In the genomic region with DNA sequence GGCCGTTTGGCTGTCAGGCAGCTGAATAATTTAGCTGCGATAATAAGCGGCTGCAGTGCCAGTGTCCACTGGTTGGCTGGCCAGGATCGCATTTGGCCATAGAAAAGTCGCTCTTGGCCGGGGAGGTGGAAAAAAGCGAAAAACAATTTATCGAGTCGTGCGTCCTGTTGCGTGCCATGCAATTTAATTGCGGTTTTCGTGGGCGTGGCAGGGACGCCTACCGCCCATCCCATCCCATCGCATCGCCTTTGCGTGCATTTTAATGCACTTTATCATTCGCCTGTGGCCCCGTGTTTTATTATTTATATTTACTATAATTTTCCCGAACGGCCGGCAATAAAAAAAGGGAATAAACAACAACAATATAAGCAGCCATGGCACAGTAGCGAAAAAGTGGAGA, we compare ENCODE assay signal across 3 fruit fly cellular contexts.
A peak's percentile ranks its signal among the peaks of the same experiment; 100 is the strongest.
TF ChIP-seq lines count a peak whose summit lies in the region.

No protein-coding gene starts in this region.

- TF ChIP-seq CTCF in whole organism, embryonic (GFP tag; optimal IDR thresholded peaks at IDR 0.05; lab: Kevin White, UChicago), result no peak

TF ChIP-seq in whole organism, embryonic, 481 proteins besides CTCF, POLR2A, EP300 and RAD21:
- 0 out of 3 replicates have a peak, but pooled peaks have one; percentile 12 for TF ChIP-seq dysf (GFP tag; IDR thresholded peaks at IDR 0.05; lab: Robert Waterston, UW)
- TF ChIP-seq toy (GFP tag; IDR thresholded peaks at IDR 0.05; lab: Robert Waterston, UW), result no peak
- no peak for TF ChIP-seq her (GFP tag; optimal IDR thresholded peaks at IDR 0.05; lab: Kevin White, UChicago)
- no peak for TF ChIP-seq CG8359 (GFP tag; optimal IDR thresholded peaks at IDR 0.05; lab: Kevin White, UChicago; ENCODE audit: borderline replicate concordance)
- TF ChIP-seq nom (GFP tag; optimal IDR thresholded peaks at IDR 0.05; lab: Kevin White, UChicago), result peak; percentile 10
- TF ChIP-seq ro (GFP tag; IDR thresholded peaks at IDR 0.05; lab: Robert Waterston, UW), result 0 out of 2 replicates have a peak, but pooled peaks have one; percentile 16
- TF ChIP-seq Med (GFP tag; lab: Kevin White, UChicago), result peak; percentile 50
- no peak for TF ChIP-seq CG13775 (GFP tag; optimal IDR thresholded peaks at IDR 0.05; lab: Kevin White, UChicago)
- no peak for TF ChIP-seq NC2α (GFP tag; optimal IDR thresholded peaks at IDR 0.05; lab: Kevin White, UChicago)
- TF ChIP-seq danr (GFP tag; IDR thresholded peaks at IDR 0.05; lab: Robert Waterston, UW), result no peak
TF ChIP-seq in whole organism, embryonic: peak in this region for 4.

TF ChIP-seq in whole organism, prepupa, 60 proteins besides CTCF, POLR2A, EP300 and RAD21:
- TF ChIP-seq fd59A (GFP tag; optimal IDR thresholded peaks at IDR 0.05; lab: Kevin White, UChicago) (no peak), Eip78C (GFP tag; lab: Kevin White, UChicago) (peak; percentile 49), achi (GFP tag; optimal IDR thresholded peaks at IDR 0.05; lab: Kevin White, UChicago) (no peak), CG6163 (GFP tag; IDR thresholded peaks at IDR 0.05; lab: Robert Waterston, UW) (0 out of 3 replicates have a peak, but pooled peaks have one; percentile 0), CG1621 (tag; optimal IDR thresholded peaks at IDR 0.05; lab: Kevin White, UChicago) (peak; percentile 21), net (GFP tag; optimal IDR thresholded peaks at IDR 0.05; lab: Kevin White, UChicago) (no peak), Sox15 (GFP tag; optimal IDR thresholded peaks at IDR 0.05; lab: Kevin White, UChicago) (no peak), dac (GFP tag; optimal IDR thresholded peaks at IDR 0.05; lab: Kevin White, UChicago) (no peak), CG31627 (GFP tag; optimal IDR thresholded peaks at IDR 0.05; lab: Kevin White, UChicago) (no peak), svp (GFP tag; lab: Kevin White, UChicago) (peak; percentile 31), Ets96B (tag; optimal IDR thresholded peaks at IDR 0.05; lab: Kevin White, UChicago) (no peak), CG6808 (GFP tag; optimal IDR thresholded peaks at IDR 0.05; lab: Kevin White, UChicago) (peak; percentile 4), lz (GFP tag; optimal IDR thresholded peaks at IDR 0.05; lab: Kevin White, UChicago) (no peak), ss (GFP tag; optimal IDR thresholded peaks at IDR 0.05; lab: Kevin White, UChicago) (peak; percentile 34 to 99), Gug (GFP tag; IDR thresholded peaks at IDR 0.05; lab: Robert Waterston, UW) (no peak), OdsH (GFP tag; optimal IDR thresholded peaks at IDR 0.05; lab: Kevin White, UChicago) (no peak)

TF ChIP-seq in whole organism, pupa, 21 proteins besides CTCF, POLR2A, EP300 and RAD21:
- TF ChIP-seq rn (GFP tag; IDR thresholded peaks at IDR 0.05; lab: Robert Waterston, UW) (no peak), CG9948 (tag; optimal IDR thresholded peaks at IDR 0.05; lab: Kevin White, UChicago) (no peak), Pif1A (GFP tag; optimal IDR thresholded peaks at IDR 0.05; lab: Kevin White, UChicago) (no peak), CG14655 (GFP tag; optimal IDR thresholded peaks at IDR 0.05; lab: Kevin White, UChicago) (no peak), Snoo (tag; optimal IDR thresholded peaks at IDR 0.05; lab: Kevin White, UChicago) (no peak), CG12605 (GFP tag; IDR thresholded peaks at IDR 0.05; lab: Robert Waterston, UW) (no peak), CG17806 (tag; optimal IDR thresholded peaks at IDR 0.05; lab: Kevin White, UChicago) (no peak), CG4496 (GFP tag; IDR thresholded peaks at IDR 0.05; lab: Robert Waterston, UW) (0 out of 3 replicates have a peak, but pooled peaks have one; percentile 35), CG13204 (GFP tag; optimal IDR thresholded peaks at IDR 0.05; lab: Kevin White, UChicago) (peak; percentile 36), CG8159 (tag; optimal IDR thresholded peaks at IDR 0.05; lab: Kevin White, UChicago) (no peak), CG15710 (tag; optimal IDR thresholded peaks at IDR 0.05; lab: Kevin White, UChicago) (no peak), fd96Ca (GFP tag; IDR thresholded peaks at IDR 0.05; lab: Robert Waterston, UW) (no peak), D1 (tag; optimal IDR thresholded peaks at IDR 0.05; lab: Kevin White, UChicago) (no peak), Pif1B (GFP tag; optimal IDR thresholded peaks at IDR 0.05; lab: Kevin White, UChicago) (peak; percentile 4), EcR (GFP tag; optimal IDR thresholded peaks at IDR 0.05; lab: Kevin White, UChicago) (no peak), Ets98B (GFP tag; IDR thresholded peaks at IDR 0.05; lab: Robert Waterston, UW) (no peak), CG32121 (GFP tag; IDR thresholded peaks at IDR 0.05; lab: Robert Waterston, UW) (no peak), CG34367 (tag; optimal IDR thresholded peaks at IDR 0.05; lab: Kevin White, UChicago) (no peak), CG8301 (tag; optimal IDR thresholded peaks at IDR 0.05; lab: Kevin White, UChicago) (no peak), gl (tag; optimal IDR thresholded peaks at IDR 0.05; lab: Kevin White, UChicago) (no peak), CG10348 (GFP tag; IDR thresholded peaks at IDR 0.05; lab: Robert Waterston, UW) (no peak)
TF ChIP-seq in whole organism, pupa: peak in this region for 3.
